Worm (Caenorhabditis elegans): Measurements from ENCODE around the gene clec-88.

ce11 chrII:6409098-6409497, 43.6 kb downstream of the clec-88 start:
- no peak for TF ChIP-seq nfya-1 (tag; optimal IDR thresholded peaks at IDR 0.05; ENCODE audit: insufficient read depth)
- peak; percentile 24 for TF ChIP-seq ama-1 (optimal IDR thresholded peaks at IDR 0.05)
- TF ChIP-seq ztf-11 (tag; optimal IDR thresholded peaks at IDR 0.05), result no peak
- TF ChIP-seq lin-39 (tag; optimal IDR thresholded peaks at IDR 0.05), result no peak
- TF ChIP-seq nhr-11 (tag; optimal IDR thresholded peaks at IDR 0.05), result no peak
- TF ChIP-seq nhr-237 (tag; optimal IDR thresholded peaks at IDR 0.05), result no peak
- no peak for TF ChIP-seq fkh-10 (GFP tag; optimal IDR thresholded peaks at IDR 0.05)
- no peak for TF ChIP-seq fos-1 (tag; optimal IDR thresholded peaks at IDR 0.05)
